Worm (Caenorhabditis elegans) whole organism, late embryonic: Measurements from ENCODE around the gene dib-1.

Experiments used
- C38D4.7 ChIP-seq: fragments of 200-800 bp; sonication (Bioruptor generic); optimal IDR thresholded peaks from 2 replicates; lab custom pipeline; 2018; ENCODE audit warnings: mild to moderate bottlenecking, missing genetic modification characterization, moderate library complexity, missing compliant biosample characterization
- dve-1 ChIP-seq: sonication (generic microtip); optimal IDR thresholded peaks from 2 replicates; lab custom pipeline; 2017; ENCODE audit warnings: antibody characterized with exemption, mild to moderate bottlenecking, missing genetic modification characterization, missing compliant biosample characterization
- hlh-13 ChIP-seq: fragments of 200-800 bp; sonication (Bioruptor generic); optimal IDR thresholded peaks from 2 replicates; lab custom pipeline; 2018; ENCODE audit warnings: mild to moderate bottlenecking, missing genetic modification characterization, missing compliant biosample characterization
- odd-2 ChIP-seq: sonication (generic microtip); optimal IDR thresholded peaks from 2 replicates; lab custom pipeline; 2017; ENCODE audit warnings: antibody characterized with exemption, mild to moderate bottlenecking, missing genetic modification characterization, missing compliant biosample characterization
- pax-1 ChIP-seq: fragments of 150-350 bp; optimal IDR thresholded peaks from 2 replicates; lab custom pipeline; 2014; ENCODE audit warnings: missing biosample characterization, missing genetic modification characterization
- pha-4 ChIP-seq: fragments of 150-350 bp; optimal IDR thresholded peaks from 2 replicates; lab custom pipeline; 2018; ENCODE audit warnings: missing biosample characterization, missing genetic modification reagents, missing genetic modification characterization

ce11 chrIV:2850586-2850985 is 40.1 kb upstream of the dib-1 start, which contains the start of gene clec-85:
- TF ChIP-seq pax-1 (tag; lab: Kevin White, UChicago) (no peak), dve-1 (no peak), C38D4.7 (GFP tag; lab: Kevin White, UChicago) (no peak), pha-4 (tag; lab: Kevin White, UChicago) (no peak), hlh-13 (GFP tag; lab: Kevin White, UChicago) (no peak), odd-2 (tag; lab: Kevin White, UChicago) (no peak)
